Fruit fly (Drosophila melanogaster) S2 (cell line): ENCODE measurements around the gene obst-A.
"Not testable (repeated sequence)": the region's sequence is repeated elsewhere in the genome, so short reads cannot be mapped to it uniquely, and the experiment has no call there.

ENCODE experiments used
- CG8478 ChIP-seq: fragments of >200 bp; optimal IDR thresholded peaks from 2 replicates; lab custom pipeline; 2018
- CTCF ChIP-seq, 2 experiments: fragments of >200 bp; optimal IDR thresholded peaks; 2 replicates each; lab custom pipeline; 2018

dm6 chrX:20258939-20259338 lies 19.3 kb downstream of the obst-A start, which contains the start of gene CG42577:
- not testable (repeated sequence) for TF ChIP-seq CG8478; CTCF (optimal IDR thresholded peaks at IDR 0.05; lab: Kevin White, UChicago)
